Fruit fly (Drosophila melanogaster): ENCODE measurements around the gene ND-B14.5B.

Gene ND-B14.5B

dm6 chr2L:3152696-3153613 is 7.3 kb upstream of the ND-B14.5B start (continued):
- TF ChIP-seq Sry-δ (GFP tag; optimal IDR thresholded peaks at IDR 0.05) (peak; percentile 70), CG18011 (GFP tag; optimal IDR thresholded peaks at IDR 0.05) (peak; percentile 29), CG12942 (GFP tag; optimal IDR thresholded peaks at IDR 0.05) (peak; percentile 90), CG4424 (GFP tag; optimal IDR thresholded peaks at IDR 0.05) (peak; percentile 95), CG10959 (GFP tag; IDR thresholded peaks at IDR 0.05) (peak; percentile 94), fu2 (GFP tag; optimal IDR thresholded peaks at IDR 0.05) (peak; percentile 71), CG3163 (GFP tag; optimal IDR thresholded peaks at IDR 0.05) (peak; percentile 83), cg (GFP tag; optimal IDR thresholded peaks at IDR 0.05) (peak; percentile 85), CG18262 (tag; optimal IDR thresholded peaks at IDR 0.05) (peak; percentile 96), ewg (GFP tag; optimal IDR thresholded peaks at IDR 0.05) (peak; percentile 93), Ptx1 (GFP tag; IDR thresholded peaks at IDR 0.05) (peak; percentile 97), CG6791 (GFP tag; IDR thresholded peaks at IDR 0.05; ENCODE audit: partially characterized antibody) (no peak), CG12104 (GFP tag; optimal IDR thresholded peaks at IDR 0.05) (peak; percentile 89), CG15696 (tag; optimal IDR thresholded peaks at IDR 0.05) (peak; percentile 88), corto (GFP tag; optimal IDR thresholded peaks at IDR 0.05) (no peak), ato (GFP tag; IDR thresholded peaks at IDR 0.05; ENCODE audit: partially characterized antibody) (no peak), oc (tag; optimal IDR thresholded peaks at IDR 0.05) (peak; percentile 96), CG32772 (GFP tag; IDR thresholded peaks at IDR 0.05) (peak; percentile 95), lbe (GFP tag; optimal IDR thresholded peaks at IDR 0.05) (peak; percentile 5), chif (GFP tag; optimal IDR thresholded peaks at IDR 0.05) (peak; percentile 97 to 98), ind (GFP tag; optimal IDR thresholded peaks at IDR 0.05) (peak; percentile 95), Ssrp (tag; optimal IDR thresholded peaks at IDR 0.05) (peak; percentile 96), kah (GFP tag; optimal IDR thresholded peaks at IDR 0.05) (peak; percentile 89), E2f2 (GFP tag; IDR thresholded peaks at IDR 0.05) (peak; percentile 72), Dp (GFP tag; optimal IDR thresholded peaks at IDR 0.05) (no peak), emc (GFP tag; optimal IDR thresholded peaks at IDR 0.05) (peak; percentile 72), CG17912 (GFP tag; optimal IDR thresholded peaks at IDR 0.05) (peak; percentile 80), H15 (GFP tag; IDR thresholded peaks at IDR 0.05) (peak; percentile 95), CG4360 (GFP tag; IDR thresholded peaks at IDR 0.05) (peak; percentile 75), CG9932 (GFP tag; IDR thresholded peaks at IDR 0.05) (peak; percentile 22; the same call in 1 of the 2 replicates), her (GFP tag; optimal IDR thresholded peaks at IDR 0.05) (peak; percentile 92), row (GFP tag; IDR thresholded peaks at IDR 0.05) (peak; percentile 97), HLHmδ (GFP tag; optimal IDR thresholded peaks at IDR 0.05) (peak; percentile 42), Atf3 (GFP tag; optimal IDR thresholded peaks at IDR 0.05) (peak; percentile 96), Xbp1 (GFP tag; optimal IDR thresholded peaks at IDR 0.05) (peak; percentile 96), CG10565 (GFP tag; optimal IDR thresholded peaks at IDR 0.05) (peak; percentile 72), Camta (GFP tag; optimal IDR thresholded peaks at IDR 0.05) (peak; percentile 94), eve (GFP tag; optimal IDR thresholded peaks at IDR 0.05) (peak in 1 of 2 experiments; percentile 97), ase (GFP tag; IDR thresholded peaks at IDR 0.05) (peak; percentile 93), CG10979 (tag; optimal IDR thresholded peaks at IDR 0.05) (peak; percentile 96), CG6854 (GFP tag; optimal IDR thresholded peaks at IDR 0.05) (peak; percentile 72), ERR (GFP tag; optimal IDR thresholded peaks at IDR 0.05) (peak; percentile 87), CG3407 (GFP tag; optimal IDR thresholded peaks at IDR 0.05) (peak; percentile 95), grau (tag; optimal IDR thresholded peaks at IDR 0.05) (peak; percentile 90), CG5245 (GFP tag; optimal IDR thresholded peaks at IDR 0.05) (peak; percentile 96), CG12299 (tag; optimal IDR thresholded peaks at IDR 0.05) (peak; percentile 83), CG6813 (GFP tag; optimal IDR thresholded peaks at IDR 0.05) (peak; percentile 90), CG30020 (tag; optimal IDR thresholded peaks at IDR 0.05) (peak; percentile 71)

Measured in whole organism, embryonic.